Worm (Caenorhabditis elegans): Measurements from ENCODE around the gene ZK792.5.

DNA sequence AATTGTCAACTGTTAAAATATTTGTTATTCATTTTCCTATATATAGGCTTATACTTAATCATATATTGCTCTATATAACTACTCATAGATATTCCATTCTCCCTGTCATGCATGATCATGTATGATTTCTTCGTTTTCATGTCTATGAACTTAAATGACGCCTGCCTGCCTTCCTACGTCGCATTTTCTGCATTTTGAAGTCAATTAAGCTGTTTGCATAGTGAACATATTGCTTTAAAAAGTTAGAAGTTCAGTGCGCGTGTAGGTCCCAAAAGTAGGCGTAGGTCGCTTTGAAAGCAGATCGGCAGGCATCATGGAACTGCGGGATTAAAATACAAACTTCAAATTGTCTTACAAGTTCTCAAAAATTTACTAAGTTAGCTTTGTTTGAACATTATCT lies 43.2 kb downstream of the ZK792.5 start:
- no peak for TF ChIP-seq egl-27 (tag; optimal IDR thresholded peaks at IDR 0.05)
- no peak for TF ChIP-seq ama-1 (optimal IDR thresholded peaks at IDR 0.05)
- no peak for TF ChIP-seq nhr-77 (tag; optimal IDR thresholded peaks at IDR 0.05)
- no peak for TF ChIP-seq nhr-25 (tag; optimal IDR thresholded peaks at IDR 0.05)
- no peak for TF ChIP-seq mbf-1 (tag; optimal IDR thresholded peaks at IDR 0.05)
- TF ChIP-seq ztf-11 (tag; optimal IDR thresholded peaks at IDR 0.05), result no peak
- no peak for TF ChIP-seq unc-62 (GFP tag; optimal IDR thresholded peaks at IDR 0.05)
- no peak for TF ChIP-seq nhr-237 (tag; optimal IDR thresholded peaks at IDR 0.05)
- TF ChIP-seq mdl-1 (tag; optimal IDR thresholded peaks at IDR 0.05), result no peak
- no peak for TF ChIP-seq ztf-1 (GFP tag; conservative IDR thresholded peaks at IDR 0.05)
- no peak for TF ChIP-seq R02D3.7 (tag; optimal IDR thresholded peaks at IDR 0.05)
- no peak for TF ChIP-seq snpc-4 (tag; optimal IDR thresholded peaks at IDR 0.05)
- TF ChIP-seq nhr-6 (tag; optimal IDR thresholded peaks at IDR 0.05), result no peak
- TF ChIP-seq sem-4 (tag; optimal IDR thresholded peaks at IDR 0.05), result no peak

All from whole organism, L2 larva.